Fruit fly (Drosophila melanogaster): ENCODE results near the gene Hsc20.

The Hsc20 gene

DNA sequence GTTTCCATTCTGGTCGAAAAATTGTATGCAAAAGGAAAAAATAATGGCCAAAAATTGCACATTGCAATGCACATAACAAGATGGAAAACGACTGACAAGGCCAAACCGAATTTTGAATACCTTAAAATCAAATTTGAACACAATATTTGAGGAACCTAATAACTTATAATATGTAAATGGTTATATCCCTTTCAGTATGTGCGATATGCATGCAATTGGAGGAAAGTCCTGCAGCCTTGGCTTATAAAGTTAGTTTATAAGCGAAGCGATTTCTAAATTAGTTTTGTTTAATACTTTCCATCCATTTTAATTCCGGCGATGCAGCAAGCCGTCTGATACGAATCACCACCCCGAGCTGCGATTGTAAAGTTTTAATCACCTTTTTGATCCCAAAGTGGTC is 7.8 kb upstream of the Hsc20 start:
- no peak for TF ChIP-seq CG17801 (GFP tag; optimal IDR thresholded peaks at IDR 0.05; ENCODE audit: partially characterized antibody)

DNA sequence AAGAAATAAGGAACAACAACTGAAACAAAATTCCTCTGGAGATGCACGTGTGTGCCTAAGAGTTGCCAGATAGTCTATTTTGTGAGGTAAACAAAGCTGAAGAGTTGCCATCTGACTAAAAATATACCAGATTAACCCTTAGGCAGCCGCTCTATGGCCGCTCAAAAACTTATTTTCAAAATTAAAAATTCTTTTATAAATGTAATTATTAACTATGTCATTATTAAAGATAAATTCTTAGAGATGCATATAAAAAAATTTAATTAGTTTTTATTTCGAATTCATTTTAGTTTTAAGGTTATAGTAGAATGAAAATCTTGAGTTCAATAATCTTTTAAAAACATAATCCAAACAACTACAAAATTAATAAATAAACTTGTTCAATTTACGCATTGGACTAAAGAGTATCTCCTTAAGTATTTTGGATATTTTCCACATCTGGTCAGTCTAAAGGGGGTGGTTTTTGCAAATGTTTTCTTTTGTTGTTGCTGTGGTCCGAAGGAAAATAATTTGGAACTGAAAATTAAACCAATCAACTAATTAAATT is 4.2 kb upstream of the Hsc20 start, which contains the start of gene Tmx3:
Gene Tmx3, plus strand, starts transcription at position 442 of the 547 bp plus-strand sequence.
- TF ChIP-seq CG17801 (GFP tag; optimal IDR thresholded peaks at IDR 0.05; ENCODE audit: partially characterized antibody): peak; percentile 71

DNA sequence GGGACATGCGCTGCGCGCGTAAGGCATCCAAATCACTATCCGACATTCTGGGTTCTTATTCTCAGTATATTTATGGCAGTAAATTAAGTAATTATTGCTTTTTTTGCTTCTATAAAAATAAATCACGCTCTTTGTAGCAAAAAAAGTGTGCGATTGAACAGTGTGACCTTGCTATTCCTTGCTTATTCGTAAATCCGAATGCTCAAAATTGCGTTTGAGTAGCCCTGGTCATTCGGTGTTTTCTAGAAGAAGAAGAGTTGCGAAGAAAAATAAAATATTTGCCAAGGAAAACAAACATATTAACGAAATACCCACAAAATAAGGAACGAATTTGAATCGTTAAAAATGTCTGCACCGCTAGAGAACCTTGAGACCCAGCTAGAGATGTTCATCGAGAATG is 1.1 kb upstream of the Hsc20 start, which contains the start of the genes PDCD-5 and MED10:
Gene PDCD-5, minus strand, starts transcription at position 182 of the 400 bp plus-strand sequence.
Gene MED10, plus strand, starts transcription at position 228 of the 400 bp plus-strand sequence.
- TF ChIP-seq CG17801 (GFP tag; optimal IDR thresholded peaks at IDR 0.05; ENCODE audit: partially characterized antibody): peak; percentile 60

DNA sequence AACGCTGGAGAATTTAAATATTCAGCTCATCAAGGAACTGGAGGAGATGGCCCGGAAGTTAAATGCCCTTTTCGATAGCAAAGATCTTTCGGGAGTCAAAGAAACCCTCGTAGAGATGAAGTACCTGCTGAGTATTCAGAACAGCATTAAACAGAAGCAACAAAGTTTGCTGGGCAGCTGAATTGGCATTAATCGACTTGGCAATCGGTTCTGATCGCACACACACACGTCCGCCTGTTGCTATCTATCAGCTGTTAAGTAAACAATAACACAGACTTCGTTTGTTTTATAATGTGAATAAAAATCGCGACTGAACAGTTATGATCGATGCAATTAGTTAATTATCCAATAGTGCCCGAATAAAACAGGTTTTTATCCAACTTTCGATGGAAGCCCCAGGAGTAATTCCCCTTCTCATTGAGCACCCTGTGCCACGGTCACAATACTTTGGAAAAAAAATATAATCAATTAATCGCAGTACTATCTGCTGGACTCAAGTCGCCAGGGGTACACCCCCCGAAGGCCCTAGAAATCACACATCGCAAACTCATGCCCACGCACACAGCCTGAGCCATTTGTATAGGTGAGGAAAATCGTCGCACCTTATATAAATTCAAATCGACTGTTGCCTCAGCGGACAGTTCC is 1.0 kb downstream of the Hsc20 start:
- no peak for TF ChIP-seq CG17801 (GFP tag; optimal IDR thresholded peaks at IDR 0.05; ENCODE audit: partially characterized antibody)

DNA sequence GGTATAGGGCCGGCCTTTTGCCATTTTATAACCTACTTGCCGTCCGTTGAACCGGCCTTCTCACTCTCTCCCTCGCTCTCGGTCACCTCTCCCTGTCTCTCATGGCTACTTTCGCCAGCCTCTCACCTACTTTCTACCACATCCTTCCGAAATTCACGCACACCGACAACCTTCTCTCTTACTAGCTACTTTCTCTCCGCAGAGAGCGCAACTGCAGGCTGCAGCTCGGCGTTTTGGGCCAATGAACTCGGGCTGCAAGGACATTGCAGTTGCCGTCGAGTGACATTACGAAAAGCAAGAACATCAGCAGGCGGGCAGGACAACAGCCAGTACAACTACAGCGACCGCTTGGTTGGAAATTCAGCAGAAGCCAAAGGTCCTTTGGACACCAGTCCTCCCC is 8.4 kb downstream of the Hsc20 start:
- no peak for TF ChIP-seq CG17801 (GFP tag; optimal IDR thresholded peaks at IDR 0.05; ENCODE audit: partially characterized antibody)

DNA sequence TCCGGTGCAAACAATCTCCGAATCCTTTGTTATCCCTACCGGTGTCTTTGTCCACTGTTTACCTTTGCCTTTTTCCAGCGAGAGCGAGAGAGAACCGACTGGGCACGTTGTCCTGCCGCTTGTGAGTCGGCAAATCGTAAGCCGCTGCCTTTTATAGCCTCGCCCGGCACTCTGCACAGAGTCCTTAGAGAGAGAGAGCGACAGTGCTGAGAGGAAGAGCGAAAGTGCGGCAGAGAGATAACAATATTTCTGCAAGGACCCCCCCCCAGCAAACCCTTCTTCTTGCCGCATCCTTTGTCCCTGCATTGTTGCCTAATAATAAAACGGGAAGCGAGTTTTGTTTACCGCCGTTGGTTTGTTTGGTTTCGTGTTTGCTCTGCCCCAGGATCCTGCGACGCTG is 19.3 kb downstream of the Hsc20 start, which contains the start of gene CG13055:
Gene CG13055, minus strand, starts transcription at position 101 of the 400 bp plus-strand sequence.
- TF ChIP-seq CG17801 (GFP tag; optimal IDR thresholded peaks at IDR 0.05; ENCODE audit: partially characterized antibody): no peak

DNA sequence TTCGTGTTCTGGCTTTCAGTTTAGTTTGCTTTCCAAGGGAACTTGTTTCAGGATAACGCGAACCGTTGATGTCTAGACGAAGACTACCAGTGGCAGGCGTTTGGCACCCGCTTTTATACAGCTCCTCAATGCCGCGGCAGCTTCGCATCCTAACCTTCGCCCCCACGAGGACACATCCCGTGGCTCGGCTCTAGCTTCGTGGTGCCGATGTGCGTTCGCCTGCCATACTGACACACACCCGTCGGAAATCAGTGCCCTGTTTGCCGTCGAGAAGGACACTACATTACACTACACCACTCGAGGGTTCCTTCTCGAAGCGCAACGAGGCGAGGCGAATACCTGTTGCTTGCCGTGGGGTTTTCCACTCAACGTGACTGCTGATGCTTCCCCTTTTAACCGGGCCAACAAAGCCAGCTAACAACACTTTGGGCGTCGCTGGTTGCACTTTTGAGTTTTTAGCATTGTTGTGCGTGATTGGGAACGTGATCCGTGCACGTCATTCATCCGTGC is 24.2 kb downstream of the Hsc20 start, which contains the start of gene CG13054:
Gene CG13054, minus strand, starts transcription at position 74 of the 510 bp plus-strand sequence.
- TF ChIP-seq CG17801 (GFP tag; optimal IDR thresholded peaks at IDR 0.05; ENCODE audit: partially characterized antibody): no peak

DNA sequence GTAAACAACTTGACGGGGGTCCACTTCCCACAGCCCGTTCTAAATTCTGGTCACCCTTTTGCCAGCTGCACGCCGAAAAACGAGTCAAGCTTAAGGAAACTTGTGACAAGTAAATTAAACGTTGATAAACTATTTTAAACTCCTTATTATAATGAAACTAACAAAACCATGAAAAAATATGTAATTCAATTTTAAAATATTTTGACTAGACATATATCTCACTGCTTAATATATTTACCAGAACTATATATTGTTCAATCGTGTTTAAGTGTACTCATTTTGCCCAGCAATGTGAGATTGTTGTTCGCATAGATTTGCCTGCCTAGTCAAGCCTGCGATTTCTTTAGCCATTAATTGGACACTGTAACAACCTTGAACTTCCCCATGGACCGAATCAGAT is 26.6 kb downstream of the Hsc20 start, which contains the start of gene CG13053:
Gene CG13053, minus strand, starts transcription at position 171 of the 400 bp plus-strand sequence.
- TF ChIP-seq CG17801 (GFP tag; optimal IDR thresholded peaks at IDR 0.05; ENCODE audit: partially characterized antibody): no peak

DNA sequence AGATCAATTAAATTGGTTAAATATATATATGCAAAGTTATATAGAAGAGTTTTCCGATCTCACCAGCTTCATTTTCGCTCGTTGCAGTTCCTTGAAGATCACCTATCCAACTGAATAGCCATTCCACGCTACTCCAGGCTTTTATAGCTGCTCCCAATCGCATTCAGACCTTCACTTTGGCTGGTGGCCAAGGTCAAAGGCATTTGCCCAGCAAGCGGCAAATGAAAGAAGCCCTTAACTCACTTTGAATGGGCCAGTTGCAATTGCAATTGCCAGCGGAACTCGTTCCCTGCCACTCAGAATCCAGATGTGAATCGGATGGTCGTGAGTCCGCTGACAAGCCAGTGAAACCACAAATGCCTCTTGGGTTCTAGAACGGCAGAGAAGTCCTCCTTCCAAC is 28.6 kb downstream of the Hsc20 start, which contains the start of gene CG34247:
Gene CG34247, minus strand, starts transcription at position 101 of the 400 bp plus-strand sequence.
- TF ChIP-seq CG17801 (GFP tag; optimal IDR thresholded peaks at IDR 0.05; ENCODE audit: partially characterized antibody): no peak

DNA sequence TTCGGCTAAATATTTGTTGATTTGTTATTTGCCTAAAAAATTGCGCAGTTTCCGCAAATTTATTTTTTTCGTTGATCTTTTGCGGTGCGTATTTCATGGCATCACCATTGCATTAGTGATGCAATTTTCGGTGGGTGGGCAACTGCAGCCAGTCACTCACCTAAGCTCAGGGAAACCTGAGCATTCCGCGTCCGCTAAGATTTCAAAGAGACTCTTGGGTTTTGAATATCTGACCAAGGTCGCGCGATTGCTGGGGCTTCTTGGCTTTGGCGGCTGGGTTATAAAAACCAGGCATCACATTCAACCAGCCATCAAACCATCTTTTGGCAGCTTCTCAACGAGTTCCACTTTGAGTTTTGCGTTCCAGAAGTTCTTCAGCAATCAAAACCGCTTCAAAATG is 29.5 kb downstream of the Hsc20 start, which contains the start of gene CG13071:
Gene CG13071, plus strand, starts transcription at position 301 of the 400 bp plus-strand sequence.
- no peak for TF ChIP-seq CG17801 (GFP tag; optimal IDR thresholded peaks at IDR 0.05; ENCODE audit: partially characterized antibody)

DNA sequence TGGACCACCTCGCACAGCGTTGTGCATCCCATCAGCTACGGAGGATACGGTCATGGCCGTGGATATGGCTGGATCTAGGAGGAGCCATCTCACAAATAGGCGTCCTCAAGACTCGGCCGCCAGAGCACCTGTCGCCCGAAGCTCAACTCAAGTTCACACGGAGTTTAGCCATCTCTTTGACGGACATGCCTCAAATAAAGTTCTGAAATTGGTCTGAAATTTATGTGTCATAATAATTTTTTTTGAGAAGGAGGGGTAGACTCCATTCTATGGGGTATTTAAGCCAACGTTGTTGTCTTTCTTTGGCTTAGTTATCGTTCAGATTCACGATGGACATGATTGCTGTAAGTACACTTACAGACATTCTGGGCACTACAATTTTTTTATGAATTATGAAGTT is 30.1 kb downstream of the Hsc20 start, which contains the start of gene CG13070:
Gene CG13070, plus strand, starts transcription at position 301 of the 400 bp plus-strand sequence.
- TF ChIP-seq CG17801 (GFP tag; optimal IDR thresholded peaks at IDR 0.05; ENCODE audit: partially characterized antibody): no peak

DNA sequence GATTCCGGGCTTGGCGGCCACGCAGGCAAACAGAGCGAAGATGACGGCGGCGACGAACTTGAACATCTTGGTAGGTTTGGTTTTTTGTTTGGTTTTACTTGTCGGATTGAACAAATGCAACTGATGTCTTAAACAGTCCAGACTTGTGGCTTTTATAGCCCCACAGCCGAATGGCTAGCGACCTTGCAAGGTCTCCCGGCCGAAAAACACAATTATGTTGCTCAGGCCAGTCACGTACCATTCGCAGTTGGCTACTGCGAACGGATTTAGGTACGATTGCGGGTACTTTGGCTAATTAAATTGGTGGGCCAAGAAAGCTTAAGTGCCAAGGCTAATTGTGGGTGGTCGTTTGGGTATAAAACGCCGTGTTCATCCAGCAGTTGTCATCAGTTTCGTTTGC is 32.1 kb downstream of the Hsc20 start, which contains the start of the genes CG13051 and CG13069:
Gene CG13051, minus strand, starts transcription at position 101 of the 400 bp plus-strand sequence.
Gene CG13069, plus strand, starts transcription at position 386 of the 400 bp plus-strand sequence.
- no peak for TF ChIP-seq CG17801 (GFP tag; optimal IDR thresholded peaks at IDR 0.05; ENCODE audit: partially characterized antibody)

DNA sequence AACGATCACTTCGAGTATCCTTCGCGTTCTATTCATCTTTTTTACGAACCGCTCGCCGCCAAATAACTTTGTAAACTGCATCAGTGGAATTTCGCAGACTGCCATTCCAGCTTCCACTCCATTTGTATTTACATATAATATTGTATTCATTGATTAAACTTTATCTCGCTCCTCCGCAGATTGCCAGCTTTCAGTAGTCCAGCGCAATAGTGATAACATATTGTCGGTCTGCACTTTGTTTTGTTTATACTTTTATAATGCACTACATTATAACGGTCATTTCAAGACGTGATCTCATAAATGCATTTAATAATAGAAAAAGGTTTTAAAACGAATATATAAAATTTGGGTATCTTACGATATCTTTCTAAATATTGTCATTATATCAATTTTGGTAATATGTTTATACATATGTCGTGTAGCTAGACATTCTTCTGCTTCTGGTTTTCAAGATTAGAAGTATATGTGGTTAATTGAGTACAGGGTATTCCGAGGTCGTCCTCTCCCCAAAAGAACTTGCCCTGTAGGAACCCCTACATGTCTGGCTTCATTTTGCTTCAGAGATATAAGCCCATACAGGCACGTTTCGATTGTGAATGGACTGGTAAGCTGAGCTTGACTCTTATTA is 35.3 kb downstream of the Hsc20 start, which contains the start of gene CG4950:
Gene CG4950, minus strand, starts transcription at position 51 of the 628 bp plus-strand sequence.
- TF ChIP-seq CG17801 (GFP tag; optimal IDR thresholded peaks at IDR 0.05; ENCODE audit: partially characterized antibody): no peak

DNA sequence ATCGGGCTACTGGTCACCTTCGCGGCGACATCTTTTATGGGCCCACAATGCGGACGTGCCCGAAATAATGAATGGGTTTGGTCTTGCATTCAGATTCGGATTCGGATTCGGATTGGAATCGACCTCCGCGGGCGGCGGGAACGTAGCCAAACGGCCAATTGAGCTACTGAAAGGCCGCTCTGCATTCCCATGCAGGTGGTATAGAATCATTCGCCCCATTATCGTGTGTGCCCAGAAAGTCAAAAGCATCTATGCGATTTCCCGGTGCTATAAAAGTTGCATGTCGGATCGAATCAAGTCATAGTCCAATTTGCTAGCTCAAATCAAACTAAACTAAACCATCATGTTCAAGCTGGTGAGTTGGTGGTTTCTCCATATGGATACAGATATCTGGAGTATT is 36.2 kb downstream of the Hsc20 start, which contains the start of gene CG13068:
Gene CG13068, plus strand, starts transcription at position 301 of the 400 bp plus-strand sequence.
- no peak for TF ChIP-seq CG17801 (GFP tag; optimal IDR thresholded peaks at IDR 0.05; ENCODE audit: partially characterized antibody)

DNA sequence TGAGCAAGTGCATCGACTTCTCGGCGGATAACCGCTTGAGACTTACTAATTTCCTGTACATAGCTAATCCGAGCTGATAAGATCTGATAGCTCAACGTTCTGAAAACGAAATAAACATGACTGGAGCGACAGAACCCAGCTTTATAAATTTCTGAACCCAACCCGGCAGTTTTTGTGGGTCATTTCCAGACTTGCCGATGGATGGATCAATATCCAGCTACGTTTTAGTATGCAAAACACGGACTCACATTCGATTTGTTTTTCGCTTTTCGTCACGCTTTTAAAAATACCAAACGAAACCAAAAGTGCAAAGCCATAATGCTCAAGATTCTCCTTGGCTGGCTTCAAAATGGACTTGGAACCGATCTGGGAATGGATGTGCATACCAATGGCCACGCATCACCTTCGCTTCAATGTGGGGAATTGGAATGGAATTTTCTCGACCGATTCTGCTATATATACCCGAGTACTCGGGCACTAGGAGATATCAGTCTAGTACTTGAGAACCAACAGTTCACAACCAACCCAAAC is 37.9 kb downstream of the Hsc20 start, which contains the start of the genes CG34248 and CG13067:
Gene CG34248, minus strand, starts transcription at position 101 of the 531 bp plus-strand sequence.
Gene CG13067, plus strand, starts transcription at position 481 of the 531 bp plus-strand sequence.
- no peak for TF ChIP-seq CG17801 (GFP tag; optimal IDR thresholded peaks at IDR 0.05; ENCODE audit: partially characterized antibody)

Measured in ovary, adult (tissue).